Fruit fly (Drosophila melanogaster) whole organism, larva: ENCODE measurements around the gene bam.

Experiments
- noc ChIP-seq: fragments of 200-800 bp; sonication (Bioruptor generic); optimal IDR thresholded peaks from 3 replicates; lab custom pipeline; 2019; ENCODE audit warnings: missing biosample characterization, mild to moderate bottlenecking, missing genetic modification characterization, moderate library complexity

Gene bam

dm6 chr3R:25215997-25216396, 28.9 kb downstream of the bam start, which contains the start of gene CG31106:
TSS of gene CG31106 (plus strand) at chr3R:25216297.
- TF ChIP-seq noc, result no peak

dm6 chr3R:25215123-25215522, 29.8 kb downstream of the bam start, which contains the start of gene Saysd1:
TSS of gene Saysd1 (minus strand) at chr3R:25215188.
- peak; percentile 64 for TF ChIP-seq noc

- TF ChIP-seq noc, result no peak
These were observed 35.7 kb downstream of the bam start for dm6 chr3R:25209207-25209606.

dm6 chr3R:25208767-25209075, 36.2 kb downstream of the bam start:
- TF ChIP-seq noc, result no peak

- no peak for TF ChIP-seq noc
These were observed 36.7 kb downstream of the bam start, which contains the start of gene Cad96Ca for dm6 chr3R:25208042-25208766. TSS of gene Cad96Ca (minus strand) at chr3R:25208283.

dm6 chr3R:25207405-25208003, 37.4 kb downstream of the bam start:
- TF ChIP-seq noc, result peak; percentile 74

dm6 chr3R:25205413-25205977, 39.4 kb downstream of the bam start:
- TF ChIP-seq noc, result no peak

- no peak for TF ChIP-seq noc
These were observed 45.5 kb downstream of the bam start, which contains the start of gene CG13654 for dm6 chr3R:25199321-25199868. TSS of gene CG13654 (plus strand) at chr3R:25199818.

- no peak for TF ChIP-seq noc
These were observed 50.0 kb downstream of the bam start, which contains the start of gene CG13653 for dm6 chr3R:25194723-25195577. TSS of gene CG13653 (plus strand) at chr3R:25195527.

dm6 chr3R:25193726-25194204, 51.1 kb downstream of the bam start, which contains the start of gene lobo:
TSS of gene lobo (minus strand) at chr3R:25193776.
- TF ChIP-seq noc, result no peak
